Worm (Caenorhabditis elegans): ENCODE measurements around the gene hsp-12.2.
A peak's percentile ranks its signal among the peaks of the same experiment; 100 is the strongest.

The hsp-12.2 gene

ce11 chrIII:8132496-8132895 is 5.4 kb upstream of the hsp-12.2 start:
- TF ChIP-seq ceh-16 (tag; optimal IDR thresholded peaks at IDR 0.05) (no peak), peb-1 (tag; optimal IDR thresholded peaks at IDR 0.05) (peak; percentile 10), unc-55 (GFP tag; optimal IDR thresholded peaks at IDR 0.05) (no peak), lin-11 (tag; optimal IDR thresholded peaks at IDR 0.05) (no peak), nhr-129 (tag; optimal IDR thresholded peaks at IDR 0.05) (peak; percentile 9)

DNA sequence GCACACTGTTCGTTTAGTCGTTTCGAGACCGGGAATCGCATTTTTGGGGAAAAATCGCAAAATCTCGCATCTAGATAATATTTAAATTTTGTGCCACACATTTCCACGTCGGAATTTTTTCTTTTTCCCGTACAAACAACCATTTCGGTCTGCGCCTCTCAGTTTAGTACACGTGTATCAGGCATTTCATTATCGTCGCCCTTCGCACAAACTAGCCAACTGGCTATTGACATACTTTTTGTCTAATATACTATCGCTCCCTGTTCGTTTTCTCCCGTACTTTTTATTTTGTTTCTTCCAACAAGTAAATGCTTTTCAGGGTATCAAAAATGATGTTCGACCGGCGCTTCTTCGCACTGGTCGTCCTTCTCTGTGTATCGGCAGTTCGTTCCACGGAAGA is 4.5 kb upstream of the hsp-12.2 start, which contains the start of gene C14B9.2:
TSS of gene C14B9.2 (plus strand) at position 320 of the 400 bp plus-strand sequence.
- TF ChIP-seq snpc-4 (tag; optimal IDR thresholded peaks at IDR 0.05) (no peak), fos-1 (tag; optimal IDR thresholded peaks at IDR 0.05) (peak; percentile 6), unc-55 (GFP tag; optimal IDR thresholded peaks at IDR 0.05) (no peak), nhr-21 (tag; optimal IDR thresholded peaks at IDR 0.05) (no peak), R02D3.7 (tag; optimal IDR thresholded peaks at IDR 0.05) (no peak), nhr-237 (tag; optimal IDR thresholded peaks at IDR 0.05) (no peak), nhr-10 (tag; optimal IDR thresholded peaks at IDR 0.05) (no peak), aly-2 (tag; optimal IDR thresholded peaks at IDR 0.05) (no peak), crh-2 (tag; optimal IDR thresholded peaks at IDR 0.05) (peak; percentile 36)

ce11 chrIII:8136517-8137099 is 1.3 kb upstream of the hsp-12.2 start:
- peak; percentile 47 for TF ChIP-seq F13H6.1 (tag; optimal IDR thresholded peaks at IDR 0.05)
- TF ChIP-seq nhr-129 (tag; optimal IDR thresholded peaks at IDR 0.05), result peak; percentile 50
- no peak for TF ChIP-seq aly-2 (tag; optimal IDR thresholded peaks at IDR 0.05)
- TF ChIP-seq crh-2 (tag; optimal IDR thresholded peaks at IDR 0.05), result peak; percentile 22
- no peak for TF ChIP-seq sma-3 (GFP tag; optimal IDR thresholded peaks at IDR 0.05)
- peak; percentile 14 for TF ChIP-seq nhr-77 (tag; optimal IDR thresholded peaks at IDR 0.05)
- TF ChIP-seq sma-9 (GFP tag; optimal IDR thresholded peaks at IDR 0.05), result peak; percentile 1
- TF ChIP-seq sma-9 (tag; optimal IDR thresholded peaks at IDR 0.05), result no peak

DNA sequence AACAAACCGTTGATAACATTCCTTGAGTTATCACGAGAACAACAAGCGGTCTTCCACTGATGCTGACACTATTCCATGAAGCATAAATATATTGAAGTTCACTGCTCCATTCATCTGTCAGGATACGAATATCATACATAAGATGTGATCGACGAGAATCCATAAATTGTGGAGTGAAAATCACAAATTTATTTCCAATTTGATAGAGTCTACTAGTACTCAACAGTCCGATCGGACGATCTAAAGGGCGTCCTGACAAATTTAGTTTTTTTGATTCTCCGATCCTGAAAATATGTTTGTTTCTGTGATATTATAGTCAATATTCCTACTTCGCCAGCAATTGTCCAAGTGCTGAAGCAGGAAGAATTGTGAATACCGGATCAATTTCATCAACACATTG is 4.3 kb downstream of the hsp-12.2 start:
- no peak for TF ChIP-seq dmd-4 (tag; optimal IDR thresholded peaks at IDR 0.05)
- no peak for TF ChIP-seq ceh-16 (tag; optimal IDR thresholded peaks at IDR 0.05)
- no peak for TF ChIP-seq lin-13 (GFP tag; optimal IDR thresholded peaks at IDR 0.05)
- TF ChIP-seq nhr-10 (tag; optimal IDR thresholded peaks at IDR 0.05), result no peak
- no peak for TF ChIP-seq nhr-23 (tag; optimal IDR thresholded peaks at IDR 0.05)
- no peak for TF ChIP-seq lin-11 (tag; optimal IDR thresholded peaks at IDR 0.05)
- TF ChIP-seq sma-3 (GFP tag; optimal IDR thresholded peaks at IDR 0.05), result no peak
- no peak for TF ChIP-seq unc-39 (tag; optimal IDR thresholded peaks at IDR 0.05)
- TF ChIP-seq nhr-12 (tag; optimal IDR thresholded peaks at IDR 0.05), result no peak
- no peak for TF ChIP-seq peb-1 (tag; optimal IDR thresholded peaks at IDR 0.05)
- no peak for TF ChIP-seq ztf-4 (tag; optimal IDR thresholded peaks at IDR 0.05)
- TF ChIP-seq nhr-11 (tag; optimal IDR thresholded peaks at IDR 0.05), result no peak
- TF ChIP-seq nhr-21 (tag; optimal IDR thresholded peaks at IDR 0.05), result no peak

DNA sequence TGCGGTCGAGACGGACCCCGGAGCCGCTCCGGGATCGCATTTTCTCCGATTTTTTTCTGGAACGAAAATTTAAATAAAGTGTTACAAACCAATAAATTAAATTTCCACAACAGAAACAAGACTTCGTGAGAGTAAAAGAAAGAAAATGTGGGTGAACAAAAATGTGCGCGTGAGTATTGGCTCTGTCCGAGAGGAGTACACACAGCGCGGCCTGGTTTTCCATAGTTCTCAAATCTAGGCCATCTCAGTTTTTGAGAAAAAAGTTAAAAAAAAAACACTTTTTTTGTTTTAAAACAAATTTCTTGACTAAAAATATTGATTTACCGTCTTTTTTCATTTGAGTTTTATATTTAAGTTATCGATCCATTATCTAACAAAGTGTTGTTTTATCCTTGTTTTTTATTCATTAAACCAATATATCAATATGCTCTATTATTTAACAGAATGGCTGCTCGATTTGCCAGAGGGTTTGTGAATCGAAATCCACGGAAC is 6.7 kb downstream of the hsp-12.2 start, which contains the start of the genes C14B9.8 and mrpl-18:
TSS of gene C14B9.8 (minus strand) at position 56 of the 492 bp plus-strand sequence.
TSS of gene mrpl-18 (plus strand) at position 442 of the 492 bp plus-strand sequence.
- no peak for TF ChIP-seq peb-1 (tag; optimal IDR thresholded peaks at IDR 0.05)
- no peak for TF ChIP-seq dmd-4 (tag; optimal IDR thresholded peaks at IDR 0.05)
- peak; percentile 72 for TF ChIP-seq sma-9 (GFP tag; optimal IDR thresholded peaks at IDR 0.05)
- TF ChIP-seq sma-9 (tag; optimal IDR thresholded peaks at IDR 0.05), result no peak
- peak; percentile 61 to 87 for TF ChIP-seq lsy-2 (tag; optimal IDR thresholded peaks at IDR 0.05)
- TF ChIP-seq blmp-1 (tag; optimal IDR thresholded peaks at IDR 0.05; ENCODE audit: insufficient read depth), result no peak
- no peak for TF ChIP-seq lin-11 (tag; optimal IDR thresholded peaks at IDR 0.05)
- TF ChIP-seq ceh-82 (tag; optimal IDR thresholded peaks at IDR 0.05), result no peak
- TF ChIP-seq elt-3 (tag; optimal IDR thresholded peaks at IDR 0.05), result no peak
- peak; percentile 64 for TF ChIP-seq sma-3 (GFP tag; optimal IDR thresholded peaks at IDR 0.05)
- no peak for TF ChIP-seq R02D3.7 (tag; optimal IDR thresholded peaks at IDR 0.05)
- TF ChIP-seq nhr-237 (tag; optimal IDR thresholded peaks at IDR 0.05), result no peak
- no peak for TF ChIP-seq snpc-4 (tag; optimal IDR thresholded peaks at IDR 0.05)
- TF ChIP-seq C34F6.9 (tag; optimal IDR thresholded peaks at IDR 0.05), result peak; percentile 69
- no peak for TF ChIP-seq ztf-4 (tag; optimal IDR thresholded peaks at IDR 0.05)
- TF ChIP-seq crh-2 (tag; optimal IDR thresholded peaks at IDR 0.05), result peak; percentile 47
- no peak for TF ChIP-seq mbf-1 (tag; optimal IDR thresholded peaks at IDR 0.05)
- TF ChIP-seq ztf-1 (GFP tag; conservative IDR thresholded peaks at IDR 0.05), result no peak
- TF ChIP-seq unc-55 (GFP tag; optimal IDR thresholded peaks at IDR 0.05), result peak; percentile 71
- no peak for TF ChIP-seq ZK546.5 (tag; optimal IDR thresholded peaks at IDR 0.05)
- no peak for TF ChIP-seq unc-39 (tag; optimal IDR thresholded peaks at IDR 0.05)
- no peak for TF ChIP-seq lin-39 (tag; optimal IDR thresholded peaks at IDR 0.05)
- no peak for TF ChIP-seq ama-1 (optimal IDR thresholded peaks at IDR 0.05)
- TF ChIP-seq ceh-16 (tag; optimal IDR thresholded peaks at IDR 0.05), result no peak
- no peak for TF ChIP-seq skn-1 (tag; optimal IDR thresholded peaks at IDR 0.05)
- TF ChIP-seq nhr-129 (tag; optimal IDR thresholded peaks at IDR 0.05), result no peak
- TF ChIP-seq zag-1 (tag; optimal IDR thresholded peaks at IDR 0.05), result no peak
- TF ChIP-seq nhr-12 (tag; optimal IDR thresholded peaks at IDR 0.05), result no peak
- peak; percentile 15 for TF ChIP-seq nhr-21 (tag; optimal IDR thresholded peaks at IDR 0.05)
- TF ChIP-seq sem-4 (tag; optimal IDR thresholded peaks at IDR 0.05), result no peak
- peak; percentile 50 for TF ChIP-seq lin-13 (GFP tag; optimal IDR thresholded peaks at IDR 0.05)
- peak; percentile 75 for TF ChIP-seq gmeb-1 (tag; optimal IDR thresholded peaks at IDR 0.05)
- no peak for TF ChIP-seq Y55F3AM.14 (GFP tag; optimal IDR thresholded peaks at IDR 0.05)
- no peak for TF ChIP-seq nhr-10 (tag; optimal IDR thresholded peaks at IDR 0.05)
- peak; percentile 14 for TF ChIP-seq fos-1 (tag; optimal IDR thresholded peaks at IDR 0.05)
- no peak for TF ChIP-seq egl-27 (tag; optimal IDR thresholded peaks at IDR 0.05)

Data from whole organism, L2 larva.